Worm (Caenorhabditis elegans) whole organism, L4 larva: ENCODE results near the gene R07B7.6.
A peak's percentile ranks its signal among the peaks of the same experiment; 100 is the strongest.

ENCODE experiments used
- F10B5.3 ChIP-seq: sonication (generic microtip); optimal IDR thresholded peaks from 2 replicates; lab custom pipeline; 2016; ENCODE audit warnings: mild to moderate bottlenecking, missing genetic modification characterization, missing compliant biosample characterization
- ZK546.5 ChIP-seq, 2 experiments: sonication (generic microtip); optimal IDR thresholded peaks; 2 replicates each; lab custom pipeline; 2017; ENCODE audit warnings: missing biosample characterization in 2 of 2, missing genetic modification characterization in 2 of 2
- aha-1 ChIP-seq: fragments of 150-350 bp; peaks from one replicate; lab custom pipeline; 2014; ENCODE audit warnings: missing biosample characterization, missing genetic modification characterization
- attf-4 ChIP-seq: sonication (generic microtip); optimal IDR thresholded peaks from 3 replicates; lab custom pipeline; 2017; ENCODE audit warnings: missing biosample characterization, missing genetic modification characterization
- ceh-20 ChIP-seq: fragments of 200-800 bp; sonication (Bioruptor generic); IDR thresholded peaks from 2 replicates; pipeline ENCODE4 v1.3.6; 2022; ENCODE audit warnings: missing genetic modification reagents, missing genetic modification characterization, missing compliant biosample characterization
- ceh-62 ChIP-seq: sonication (generic microtip); optimal IDR thresholded peaks from 2 replicates; lab custom pipeline; 2017; ENCODE audit warnings: missing biosample characterization, missing genetic modification characterization
- cey-2 ChIP-seq: sonication (generic microtip); optimal IDR thresholded peaks from 3 replicates; lab custom pipeline; 2017; ENCODE audit warnings: missing genetic modification characterization, mild to moderate bottlenecking, missing compliant biosample characterization, antibody characterized with exemption, borderline replicate concordance; ENCODE audit not compliant: insufficient read depth
- ctbp-1 ChIP-seq: fragments of 200-800 bp; sonication (Bioruptor generic); IDR thresholded peaks from 2 replicates; pipeline ENCODE4 v1.3.6; 2022; ENCODE audit warnings: missing genetic modification reagents, missing genetic modification characterization, missing compliant biosample characterization
- daf-16 ChIP-seq, 3 experiments: sonication (generic microtip); optimal IDR thresholded peaks; 2 replicates each; lab custom pipeline; 2016 to 2017; ENCODE audit warnings: missing genetic modification characterization in 3 of 3, missing genetic modification reagents in 3 of 3, mild to moderate bottlenecking in 2 of 3, missing compliant biosample characterization in 2 of 3, missing biosample characterization in 1 of 3, moderate library complexity in 1 of 3
- daf-19 ChIP-seq: fragments of 200-800 bp; sonication (Bioruptor generic); conservative IDR thresholded peaks from 2 replicates; pipeline ENCODE4 v1.3.6; 2022; ENCODE audit warnings: missing genetic modification characterization, missing compliant biosample characterization
- dmd-6 ChIP-seq: fragments of 200-800 bp; sonication (Bioruptor generic); IDR thresholded peaks from 2 replicates; pipeline ENCODE4 v1.3.6; 2022; ENCODE audit warnings: missing genetic modification reagents, missing genetic modification characterization, missing compliant biosample characterization
- dve-1 ChIP-seq: sonication (generic microtip); optimal IDR thresholded peaks from 2 replicates; lab custom pipeline; 2017; ENCODE audit warnings: antibody characterized with exemption, mild to moderate bottlenecking, missing genetic modification characterization, missing compliant biosample characterization; ENCODE audit not compliant: insufficient read depth
- hlh-11 ChIP-seq: fragments of 200-800 bp; sonication (Bioruptor generic); optimal IDR thresholded peaks from 2 replicates; lab custom pipeline; 2018; ENCODE audit warnings: mild to moderate bottlenecking, missing genetic modification characterization, missing compliant biosample characterization
- hlh-30 ChIP-seq: sonication (generic microtip); optimal IDR thresholded peaks from 2 replicates; lab custom pipeline; 2017; ENCODE audit warnings: antibody characterized with exemption, mild to moderate bottlenecking, missing genetic modification characterization, missing compliant biosample characterization; ENCODE audit not compliant: insufficient read depth
- hmg-1.1 ChIP-seq: fragments of 200-800 bp; sonication (Bioruptor generic); IDR thresholded peaks from 2 replicates; pipeline ENCODE4 v1.3.6; 2022; ENCODE audit warnings: missing genetic modification reagents, missing genetic modification characterization, missing compliant biosample characterization
- lin-39 ChIP-seq: fragments of 150-350 bp; optimal IDR thresholded peaks from 2 replicates; lab custom pipeline; 2014; ENCODE audit warnings: missing biosample characterization, missing genetic modification reagents, missing genetic modification characterization
- lir-3 ChIP-seq: sonication (generic microtip); optimal IDR thresholded peaks from 2 replicates; lab custom pipeline; 2016; ENCODE audit warnings: mild to moderate bottlenecking, missing genetic modification characterization, missing compliant biosample characterization
- lsy-2 ChIP-seq, 2 experiments: fragments of 150-350 bp in 1 of 2; sonication (generic microtip) in 1 of 2; optimal IDR thresholded peaks; 2 replicates each; lab custom pipeline; 2014 to 2017; ENCODE audit warnings: missing biosample characterization in 2 of 2, missing genetic modification characterization in 2 of 2
- mdl-1 ChIP-seq, 2 experiments: fragments of 150-350 bp in 1 of 2; sonication (generic microtip) in 1 of 2; optimal IDR thresholded peaks; 2 replicates each; lab custom pipeline; 2014 to 2017; ENCODE audit warnings: missing biosample characterization in 2 of 2, missing genetic modification characterization in 2 of 2
- mep-1 ChIP-seq: fragments of 150-350 bp; sonication (generic microtip); optimal IDR thresholded peaks from 3 replicates; lab custom pipeline; 2014; ENCODE audit warnings: missing biosample characterization, missing genetic modification characterization
- mxl-3 ChIP-seq: fragments of 200-800 bp; sonication (Bioruptor generic); optimal IDR thresholded peaks from 2 replicates; lab custom pipeline; 2018; ENCODE audit warnings: mild to moderate bottlenecking, missing genetic modification characterization, missing compliant biosample characterization
- nhr-111 ChIP-seq: fragments of 200-800 bp; sonication (Bioruptor generic); optimal IDR thresholded peaks from 2 replicates; lab custom pipeline; 2018; ENCODE audit warnings: mild to moderate bottlenecking, missing genetic modification characterization, missing compliant biosample characterization
- nhr-237 ChIP-seq: sonication (generic microtip); optimal IDR thresholded peaks from 2 replicates; lab custom pipeline; 2017; ENCODE audit warnings: missing biosample characterization, missing genetic modification characterization
- nhr-25 ChIP-seq: sonication (generic microtip); optimal IDR thresholded peaks from 2 replicates; lab custom pipeline; 2017; ENCODE audit warnings: missing genetic modification characterization, mild to moderate bottlenecking, missing compliant biosample characterization, antibody characterized with exemption, moderate library complexity, borderline replicate concordance; ENCODE audit not compliant: insufficient read depth
- nhr-28 ChIP-seq: fragments of 150-350 bp; optimal IDR thresholded peaks from 2 replicates; lab custom pipeline; 2014; ENCODE audit warnings: missing biosample characterization, missing genetic modification characterization
- nhr-6 ChIP-seq: fragments of 150-350 bp; optimal IDR thresholded peaks from 2 replicates; lab custom pipeline; 2014; ENCODE audit warnings: missing biosample characterization, missing genetic modification characterization
- nhr-77 ChIP-seq: fragments of 150-350 bp; optimal IDR thresholded peaks from 2 replicates; lab custom pipeline; 2014; ENCODE audit warnings: missing biosample characterization, missing genetic modification characterization
- pqm-1 ChIP-seq: sonication (generic microtip); optimal IDR thresholded peaks from 2 replicates; lab custom pipeline; 2017; ENCODE audit warnings: missing biosample characterization, missing genetic modification characterization
- spr-1 ChIP-seq: sonication (generic microtip); optimal IDR thresholded peaks from 2 replicates; lab custom pipeline; 2016; ENCODE audit warnings: mild to moderate bottlenecking, missing genetic modification characterization, missing compliant biosample characterization
- unc-130 ChIP-seq: sonication (generic microtip); optimal IDR thresholded peaks from 2 replicates; lab custom pipeline; 2016; ENCODE audit warnings: missing genetic modification reagents, missing genetic modification characterization, missing compliant biosample characterization
- unc-62 ChIP-seq, 3 experiments: fragments of 150-350 bp in 1 of 3; sonication (generic microtip); optimal IDR thresholded peaks in 2 of 3; peaks in 1 of 3; 1 replicate in 1 of 3; 2 replicates in 2 of 3; lab custom pipeline; 2014 to 2017; ENCODE audit warnings: missing biosample characterization in 3 of 3, missing genetic modification characterization in 3 of 3, missing genetic modification reagents in 3 of 3, missing genotype in 1 of 3

Gene R07B7.6

DNA sequence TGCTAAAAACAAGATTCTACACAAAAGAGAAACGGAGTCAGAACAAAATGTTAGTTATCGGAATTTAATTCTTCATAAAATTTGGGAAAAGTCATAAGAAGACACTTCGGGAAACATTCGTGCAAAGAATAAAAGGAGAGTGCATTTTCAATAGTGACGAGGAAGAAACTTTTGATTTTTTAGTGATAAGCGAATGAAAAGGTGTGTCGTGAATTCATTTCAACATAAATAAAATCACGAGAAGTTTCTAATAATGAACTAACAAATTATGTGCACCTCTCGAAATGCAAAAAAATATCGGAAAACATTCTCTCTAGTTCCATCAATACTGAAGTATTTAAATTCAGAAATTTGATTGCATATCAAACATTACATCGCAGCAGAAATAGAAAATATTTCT lies 1.2 kb upstream of the R07B7.6 start:
- TF ChIP-seq nhr-77 (tag; lab: Kevin White, UChicago) (peak; percentile 41), dve-1 (tag; lab: Kevin White, UChicago) (peak; percentile 26), ceh-62 (tag; lab: Kevin White, UChicago) (no peak), nhr-111 (GFP tag; lab: Kevin White, UChicago) (no peak), nhr-6 (tag; lab: Kevin White, UChicago) (no peak), mep-1 (no peak), pqm-1 (tag; lab: Kevin White, UChicago) (peak; percentile 60), daf-19 (GFP tag; lab: Robert Waterston, UW) (no peak), daf-16 (GFP tag; optimal IDR thresholded peaks at IDR 0.05; lab: Kevin White, UChicago) (no peak), daf-16 (tag; optimal IDR thresholded peaks at IDR 0.05; lab: Kevin White, UChicago) (peak; percentile 73), attf-4 (tag; lab: Kevin White, UChicago) (no peak), dmd-6 (GFP tag; lab: Robert Waterston, UW) (peak; percentile 51), cey-2 (tag; lab: Kevin White, UChicago) (no peak), nhr-28 (peak; percentile 67)

DNA sequence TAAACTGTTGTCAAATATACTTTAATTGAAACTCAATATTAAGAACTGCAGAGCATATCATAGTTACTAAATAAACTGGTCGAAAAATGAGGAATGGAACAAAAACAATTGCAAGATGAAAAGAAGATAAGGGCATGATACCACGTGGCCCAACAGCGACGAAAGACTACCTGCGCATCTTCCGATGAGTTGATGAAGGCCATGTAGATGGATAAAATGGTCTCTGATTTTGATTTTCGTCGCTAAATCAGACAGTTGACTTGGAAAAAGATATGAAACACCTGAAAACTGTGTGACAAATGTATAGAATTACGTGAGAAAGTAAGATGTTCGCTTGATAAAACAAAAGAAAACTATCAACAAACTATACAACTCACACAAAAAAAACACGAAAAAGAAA lies 3.3 kb downstream of the R07B7.6 start:
- TF ChIP-seq hlh-30 (peak; percentile 81), nhr-28 (peak; percentile 62), aha-1 (tag; lab: Kevin White, UChicago) (peak; percentile 46), ctbp-1 (no peak), lir-3 (tag; lab: Kevin White, UChicago) (no peak), nhr-25 (tag; lab: Kevin White, UChicago) (peak; percentile 65), mdl-1 (tag; optimal IDR thresholded peaks at IDR 0.05; lab: Kevin White, UChicago) (peak; percentile 14 to 70), dmd-6 (GFP tag; lab: Robert Waterston, UW) (peak; percentile 32; the same call in 1 of the 2 replicates), mxl-3 (peak; percentile 83), F10B5.3 (tag; lab: Kevin White, UChicago) (no peak), unc-62 (GFP tag; optimal IDR thresholded peaks at IDR 0.05 in 1 of 2; lab: Kevin White, UChicago) (peak in 1 of 2 experiments; percentile 3), unc-62 (tag; optimal IDR thresholded peaks at IDR 0.05; lab: Kevin White, UChicago) (no peak), hlh-11 (tag; lab: Kevin White, UChicago) (peak; percentile 45)

DNA sequence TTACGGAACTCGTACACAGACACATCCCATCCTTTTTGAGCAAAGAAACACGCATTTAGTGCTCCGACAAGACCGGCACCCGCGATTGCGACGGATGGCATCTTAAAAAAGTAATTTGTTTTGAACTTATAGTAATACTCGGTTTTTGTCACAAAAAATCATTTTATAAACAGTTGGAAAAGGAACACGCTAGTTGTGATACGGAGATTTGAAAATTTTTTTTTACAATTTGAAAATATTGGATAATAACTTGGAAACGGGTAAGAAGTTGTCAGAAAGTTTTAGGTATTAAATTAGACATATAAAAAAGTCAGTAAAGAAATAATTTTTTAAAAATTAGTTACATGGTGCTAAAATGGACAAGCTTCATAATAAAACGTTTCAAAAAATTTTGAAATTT lies 4.4 kb downstream of the R07B7.6 start, which contains the start of gene kmo-1:
Gene kmo-1, minus strand, starts transcription at position 101 of the 400 bp plus-strand sequence.
- no peak for TF ChIP-seq lin-39
- TF ChIP-seq, all 104 proteins: peak for 0

DNA sequence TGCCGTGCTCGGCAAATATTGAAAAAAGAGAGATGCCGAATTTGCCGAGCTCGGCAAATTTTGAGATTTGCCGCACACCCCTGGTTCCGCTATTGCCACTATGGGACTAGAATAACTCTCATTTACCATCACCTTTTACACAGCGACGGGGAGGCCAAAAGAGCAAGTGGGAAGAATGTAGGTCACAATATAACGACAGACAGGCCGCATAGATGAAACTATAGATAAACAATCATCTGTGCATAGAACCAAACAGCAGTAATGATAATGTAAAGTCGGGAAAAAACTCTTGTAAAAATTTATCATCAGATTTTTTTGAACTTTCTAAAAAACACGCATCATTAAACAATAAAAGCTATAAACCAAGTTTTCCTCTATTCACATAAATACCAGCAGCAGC lies 6.3 kb downstream of the R07B7.6 start, which contains the start of gene kmo-2:
Gene kmo-2, minus strand, starts transcription at position 101 of the 400 bp plus-strand sequence.
- no peak for TF ChIP-seq ceh-20 (GFP tag; lab: Robert Waterston, UW)
- TF ChIP-seq ZK546.5 (tag; optimal IDR thresholded peaks at IDR 0.05; lab: Kevin White, UChicago) = no peak
- TF ChIP-seq nhr-237 (tag; lab: Kevin White, UChicago) = no peak
- no peak for TF ChIP-seq nhr-111 (GFP tag; lab: Kevin White, UChicago)
- no peak for TF ChIP-seq hmg-1.1 (GFP tag; lab: Robert Waterston, UW)
- no peak for TF ChIP-seq spr-1

DNA sequence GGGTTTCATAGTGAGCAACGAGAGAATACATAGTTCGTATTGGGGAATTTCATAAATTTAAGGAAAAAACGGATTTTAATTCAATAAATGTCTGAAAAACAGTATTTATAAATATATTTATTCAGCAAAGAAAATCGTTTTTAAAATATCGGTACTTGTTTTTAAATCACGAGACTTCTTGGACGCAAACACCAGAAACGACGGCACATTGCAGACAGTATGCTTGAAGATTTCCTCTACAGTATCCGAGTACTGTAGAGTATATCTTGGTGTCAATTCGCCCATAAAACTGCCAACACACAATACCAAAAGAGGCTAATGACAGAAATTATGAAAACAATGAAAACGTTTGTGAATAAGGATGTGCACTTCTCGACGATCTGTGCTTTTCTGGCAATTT lies 8.9 kb downstream of the R07B7.6 start:
- no peak for TF ChIP-seq unc-130 (GFP tag; lab: Kevin White, UChicago)
- peak in 1 of 2 experiments; percentile 32 for TF ChIP-seq lsy-2 (tag; optimal IDR thresholded peaks at IDR 0.05; lab: Kevin White, UChicago)
- TF ChIP-seq aha-1 (tag; lab: Kevin White, UChicago) = peak; percentile 58
- TF ChIP-seq hlh-30 = peak; percentile 85
